Worm (Caenorhabditis elegans) whole organism, L3 larva: Measurements from ENCODE around the gene mob-2.

Experiments used
- R02D3.7 ChIP-seq: fragments of 150-350 bp; optimal IDR thresholded peaks from 2 replicates; lab custom pipeline; 2014; ENCODE audit warnings: missing biosample characterization, missing genetic modification characterization
- ZK546.5 ChIP-seq: sonication (generic microtip); optimal IDR thresholded peaks from 2 replicates; lab custom pipeline; 2017; ENCODE audit warnings: missing biosample characterization, missing genetic modification characterization
- aly-2 ChIP-seq: fragments of 150-350 bp; optimal IDR thresholded peaks from 2 replicates; lab custom pipeline; 2014; ENCODE audit warnings: missing biosample characterization, missing genetic modification characterization
- ama-1 ChIP-seq: fragments of 150-350 bp; optimal IDR thresholded peaks from 2 replicates; lab custom pipeline; 2018
- ceh-16 ChIP-seq: sonication (generic microtip); optimal IDR thresholded peaks from 2 replicates; lab custom pipeline; 2017; ENCODE audit warnings: missing biosample characterization, missing genetic modification characterization
- ceh-28 ChIP-seq: fragments of 150-350 bp; optimal IDR thresholded peaks from 2 replicates; lab custom pipeline; 2014; ENCODE audit warnings: missing biosample characterization, missing genetic modification reagents, missing genetic modification characterization
- ceh-82 ChIP-seq: fragments of 150-350 bp; optimal IDR thresholded peaks from 2 replicates; lab custom pipeline; 2014; ENCODE audit warnings: missing biosample characterization, missing genetic modification characterization
- ceh-9 ChIP-seq: sonication (generic microtip); optimal IDR thresholded peaks from 2 replicates; lab custom pipeline; 2018; ENCODE audit warnings: missing biosample characterization, missing genetic modification characterization
- daf-12 ChIP-seq: fragments of 150-350 bp; optimal IDR thresholded peaks from 2 replicates; lab custom pipeline; 2014; ENCODE audit warnings: missing biosample characterization, missing genetic modification reagents, missing genetic modification characterization
- egl-27 ChIP-seq: sonication (generic microtip); optimal IDR thresholded peaks from 4 replicates; lab custom pipeline; 2017; ENCODE audit warnings: missing biosample characterization, missing genetic modification reagents, missing genetic modification characterization
- egl-5 ChIP-seq: fragments of 150-350 bp; optimal IDR thresholded peaks from 2 replicates; lab custom pipeline; 2017; ENCODE audit warnings: missing biosample characterization, missing genetic modification reagents, missing genetic modification characterization, inconsistent platforms
- elt-1 ChIP-seq: fragments of 150-350 bp; optimal IDR thresholded peaks from 2 replicates; lab custom pipeline; 2014; ENCODE audit warnings: missing biosample characterization, missing genetic modification characterization
- elt-2 ChIP-seq: sonication (generic microtip); optimal IDR thresholded peaks from 2 replicates; lab custom pipeline; 2016; ENCODE audit warnings: missing genetic modification reagents, mild to moderate bottlenecking, missing genetic modification characterization, missing compliant biosample characterization
- elt-3 ChIP-seq, 3 experiments: fragments of 150-350 bp in 1 of 3; sonication (generic microtip) in 2 of 3; optimal IDR thresholded peaks; 2 replicates in 2 of 3; 4 replicates in 1 of 3; lab custom pipeline; 2014 to 2017; ENCODE audit warnings: missing biosample characterization in 3 of 3, missing genetic modification characterization in 3 of 3
- eor-1 ChIP-seq, 2 experiments: fragments of 150-350 bp; optimal IDR thresholded peaks; 2 replicates each; lab custom pipeline; 2014 to 2018; ENCODE audit warnings: missing biosample characterization in 2 of 2, missing genetic modification characterization in 2 of 2
- fkh-10 ChIP-seq: sonication (generic microtip); optimal IDR thresholded peaks from 2 replicates; lab custom pipeline; 2017; ENCODE audit warnings: missing biosample characterization, missing genetic modification reagents, missing genetic modification characterization
- fkh-2 ChIP-seq: fragments of 150-350 bp; optimal IDR thresholded peaks from 2 replicates; lab custom pipeline; 2014; ENCODE audit warnings: missing biosample characterization, missing genetic modification reagents, missing genetic modification characterization
- fos-1 ChIP-seq: fragments of 150-350 bp; optimal IDR thresholded peaks from 2 replicates; lab custom pipeline; 2014; ENCODE audit warnings: missing biosample characterization, missing genetic modification characterization
- hmg-11 ChIP-seq: sonication (generic microtip); optimal IDR thresholded peaks from 2 replicates; lab custom pipeline; 2016; ENCODE audit warnings: missing genetic modification characterization, missing compliant biosample characterization
- jun-1 ChIP-seq: fragments of 150-350 bp; optimal IDR thresholded peaks from 2 replicates; lab custom pipeline; 2014; ENCODE audit warnings: missing biosample characterization, missing genetic modification reagents, missing genetic modification characterization
- lin-15B ChIP-seq: fragments of 150-350 bp; optimal IDR thresholded peaks from 2 replicates; lab custom pipeline; 2014; ENCODE audit warnings: missing biosample characterization, missing genetic modification characterization
- lin-39 ChIP-seq: fragments of 150-350 bp; optimal IDR thresholded peaks from 2 replicates; lab custom pipeline; 2018; ENCODE audit warnings: missing biosample characterization, missing genetic modification reagents, missing genetic modification characterization
- lsy-12 ChIP-seq: sonication (generic microtip); optimal IDR thresholded peaks from 2 replicates; lab custom pipeline; 2016; ENCODE audit warnings: mild to moderate bottlenecking, missing genetic modification characterization, missing compliant biosample characterization
- mdl-1 ChIP-seq: fragments of 150-350 bp; optimal IDR thresholded peaks from 2 replicates; lab custom pipeline; 2014; ENCODE audit warnings: missing biosample characterization, missing genetic modification characterization
- mml-1 ChIP-seq: fragments of 150-350 bp; sonication (generic microtip); optimal IDR thresholded peaks from 3 replicates; lab custom pipeline; 2014; ENCODE audit warnings: missing biosample characterization, missing genetic modification characterization
- nfya-1 ChIP-seq: sonication (generic microtip); optimal IDR thresholded peaks from 2 replicates; lab custom pipeline; 2017; ENCODE audit warnings: missing genetic modification characterization, mild to moderate bottlenecking, missing compliant biosample characterization, antibody characterized with exemption, moderate library complexity; ENCODE audit not compliant: insufficient read depth
- nhr-11 ChIP-seq: fragments of 150-350 bp; optimal IDR thresholded peaks from 2 replicates; lab custom pipeline; 2014; ENCODE audit warnings: missing biosample characterization, missing genetic modification characterization
- nhr-12 ChIP-seq: fragments of 150-350 bp; optimal IDR thresholded peaks from 2 replicates; lab custom pipeline; 2014; ENCODE audit warnings: missing biosample characterization, missing genetic modification characterization
- nhr-23 ChIP-seq: fragments of 150-350 bp; optimal IDR thresholded peaks from 2 replicates; lab custom pipeline; 2014; ENCODE audit warnings: missing biosample characterization, missing genetic modification reagents, missing genetic modification characterization
- nhr-237 ChIP-seq: fragments of 150-350 bp; optimal IDR thresholded peaks from 2 replicates; lab custom pipeline; 2014; ENCODE audit warnings: missing biosample characterization, missing genetic modification characterization
- nhr-25 ChIP-seq: sonication (generic microtip); optimal IDR thresholded peaks from 2 replicates; lab custom pipeline; 2017; ENCODE audit warnings: missing biosample characterization, missing genetic modification characterization
- nhr-28 ChIP-seq: fragments of 150-350 bp; optimal IDR thresholded peaks from 2 replicates; lab custom pipeline; 2014; ENCODE audit warnings: missing biosample characterization, missing genetic modification characterization
- nhr-43 ChIP-seq: sonication (generic microtip); optimal IDR thresholded peaks from 2 replicates; lab custom pipeline; 2016; ENCODE audit warnings: mild to moderate bottlenecking, missing genetic modification characterization, missing compliant biosample characterization; ENCODE audit not compliant: poor library complexity, severe bottlenecking
- nhr-67 ChIP-seq: fragments of 150-350 bp; optimal IDR thresholded peaks from 2 replicates; lab custom pipeline; 2014; ENCODE audit warnings: missing biosample characterization, missing genetic modification characterization
- nhr-76 ChIP-seq: fragments of 150-350 bp; sonication (generic microtip); optimal IDR thresholded peaks from 5 replicates; lab custom pipeline; 2014; ENCODE audit warnings: missing biosample characterization, missing genetic modification characterization
- nhr-77 ChIP-seq: fragments of 150-350 bp; optimal IDR thresholded peaks from 2 replicates; lab custom pipeline; 2014; ENCODE audit warnings: missing biosample characterization, missing genetic modification characterization
- pha-4 ChIP-seq: fragments of 150-350 bp; optimal IDR thresholded peaks from 2 replicates; lab custom pipeline; 2014; ENCODE audit warnings: missing biosample characterization, missing genetic modification reagents, missing genetic modification characterization
- pqm-1 ChIP-seq: fragments of 150-350 bp; optimal IDR thresholded peaks from 2 replicates; lab custom pipeline; 2017; ENCODE audit warnings: missing biosample characterization, missing genetic modification characterization, inconsistent platforms
- sea-2 ChIP-seq: fragments of 150-350 bp; sonication (generic microtip); optimal IDR thresholded peaks from 4 replicates; lab custom pipeline; 2014; ENCODE audit warnings: missing biosample characterization, missing genetic modification reagents, missing genetic modification characterization
- skn-1 ChIP-seq: fragments of 150-350 bp; optimal IDR thresholded peaks from 2 replicates; lab custom pipeline; 2014; ENCODE audit warnings: missing biosample characterization, missing genetic modification characterization
- snpc-4 ChIP-seq: fragments of 150-350 bp; optimal IDR thresholded peaks from 2 replicates; lab custom pipeline; 2014; ENCODE audit warnings: missing biosample characterization, missing genetic modification characterization
- tbx-2 ChIP-seq: sonication (generic microtip); optimal IDR thresholded peaks from 2 replicates; lab custom pipeline; 2016; ENCODE audit warnings: mild to moderate bottlenecking, missing genetic modification characterization, missing compliant biosample characterization
- unc-39 ChIP-seq: sonication (generic microtip); optimal IDR thresholded peaks from 4 replicates; lab custom pipeline; 2017; ENCODE audit warnings: missing biosample characterization, missing genetic modification characterization
- unc-62 ChIP-seq: fragments of 150-350 bp; sonication (generic microtip); optimal IDR thresholded peaks from 4 replicates; lab custom pipeline; 2014; ENCODE audit warnings: missing biosample characterization, missing genetic modification reagents, missing genetic modification characterization
- zag-1 ChIP-seq: fragments of 150-350 bp; optimal IDR thresholded peaks from 2 replicates; lab custom pipeline; 2014; ENCODE audit warnings: missing biosample characterization, missing genetic modification characterization
- ztf-11 ChIP-seq: fragments of 150-350 bp; optimal IDR thresholded peaks from 2 replicates; lab custom pipeline; 2014; ENCODE audit warnings: missing biosample characterization, missing genetic modification characterization
- ztf-4 ChIP-seq: fragments of 150-350 bp; optimal IDR thresholded peaks from 2 replicates; lab custom pipeline; 2014; ENCODE audit warnings: missing biosample characterization, missing genetic modification characterization

Gene mob-2

ce11 chrX:13144975-13145618 lies 24.8 kb downstream of the mob-2 start:
- peak; percentile 72 for TF ChIP-seq sea-2
- TF ChIP-seq ama-1 (lab: Kevin White, UChicago) = peak; percentile 99
- TF ChIP-seq aly-2 (tag; lab: Kevin White, UChicago) = no peak
- peak; percentile 74 for TF ChIP-seq R02D3.7 (tag; lab: Kevin White, UChicago)
- peak; percentile 71 for TF ChIP-seq zag-1 (tag; lab: Kevin White, UChicago)
- peak; percentile 93 for TF ChIP-seq nhr-23 (tag; lab: Kevin White, UChicago)
- no peak for TF ChIP-seq fkh-2 (tag; lab: Kevin White, UChicago)
- peak; percentile 75 for TF ChIP-seq fos-1 (tag; lab: Kevin White, UChicago)
- no peak for TF ChIP-seq nhr-77 (tag; lab: Kevin White, UChicago)
- TF ChIP-seq nhr-237 (tag; lab: Kevin White, UChicago) = no peak
- TF ChIP-seq mml-1 (tag; lab: Kevin White, UChicago) = peak; percentile 65
- TF ChIP-seq jun-1 = peak; percentile 96
- peak; percentile 65 for TF ChIP-seq lin-15B (tag; lab: Kevin White, UChicago)
- peak; percentile 92 for TF ChIP-seq ceh-28
- TF ChIP-seq elt-2 (tag; lab: Kevin White, UChicago) = peak; percentile 90
- no peak for TF ChIP-seq ZK546.5
- TF ChIP-seq pha-4 (tag; lab: Kevin White, UChicago) = peak; percentile 96
- TF ChIP-seq nhr-76 (tag; lab: Kevin White, UChicago) = peak; percentile 53
- TF ChIP-seq nfya-1 (tag; lab: Kevin White, UChicago) = peak; percentile 95
- TF ChIP-seq nhr-28 (tag; lab: Kevin White, UChicago) = no peak
- peak; percentile 92 for TF ChIP-seq nhr-43 (tag; lab: Kevin White, UChicago)
- TF ChIP-seq egl-27 = peak; percentile 82
- peak; percentile 19 for TF ChIP-seq ztf-11
- TF ChIP-seq eor-1 (tag; optimal IDR thresholded peaks at IDR 0.05; lab: Kevin White, UChicago) = no peak
- TF ChIP-seq nhr-25 (tag; lab: Kevin White, UChicago) = peak; percentile 94
- TF ChIP-seq daf-12 = no peak
- TF ChIP-seq elt-3 (tag; optimal IDR thresholded peaks at IDR 0.05; lab: Kevin White, UChicago) = peak in 1 of 3 experiments; percentile 71
- peak; percentile 99 for TF ChIP-seq hmg-11
- TF ChIP-seq ztf-4 = peak; percentile 68
- peak; percentile 88 for TF ChIP-seq fkh-10 (GFP tag; lab: Kevin White, UChicago)
- no peak for TF ChIP-seq nhr-12 (tag; lab: Kevin White, UChicago)
- no peak for TF ChIP-seq ceh-16 (tag; lab: Kevin White, UChicago)
- TF ChIP-seq egl-5 (tag; lab: Kevin White, UChicago) = peak; percentile 82
- peak; percentile 75 for TF ChIP-seq snpc-4 (tag; lab: Kevin White, UChicago)
- TF ChIP-seq lsy-12 = peak; percentile 90
- peak; percentile 66 for TF ChIP-seq ceh-82
- peak; percentile 93 for TF ChIP-seq lin-39 (tag; lab: Kevin White, UChicago)
- no peak for TF ChIP-seq unc-39
- TF ChIP-seq ceh-9 (tag; lab: Kevin White, UChicago) = no peak
- TF ChIP-seq elt-1 = peak; percentile 66
- TF ChIP-seq mdl-1 (tag; lab: Kevin White, UChicago) = peak; percentile 97
- TF ChIP-seq nhr-67 (tag; lab: Kevin White, UChicago) = no peak
- peak; percentile 77 for TF ChIP-seq skn-1 (tag; lab: Kevin White, UChicago)
- peak; percentile 89 for TF ChIP-seq nhr-11 (tag; lab: Kevin White, UChicago)
- peak; percentile 71 for TF ChIP-seq pqm-1 (tag; lab: Kevin White, UChicago)
- TF ChIP-seq unc-62 (GFP tag; lab: Kevin White, UChicago) = peak; percentile 88
- peak; percentile 93 for TF ChIP-seq tbx-2 (tag; lab: Kevin White, UChicago)
- TF ChIP-seq, all 47 proteins: peak for 34
